Worm (Caenorhabditis elegans) whole organism, L3 larva: ENCODE data around the gene F19B6.3.

Source experiments
- aly-2 ChIP-seq: fragments of 150-350 bp; optimal IDR thresholded peaks from 2 replicates; lab custom pipeline; 2014; ENCODE audit warnings: missing biosample characterization, missing genetic modification characterization
- ama-1 ChIP-seq: fragments of 150-350 bp; optimal IDR thresholded peaks from 2 replicates; lab custom pipeline; 2018
- egl-27 ChIP-seq: sonication (generic microtip); optimal IDR thresholded peaks from 4 replicates; lab custom pipeline; 2017; ENCODE audit warnings: missing biosample characterization, missing genetic modification reagents, missing genetic modification characterization
- elt-2 ChIP-seq: sonication (generic microtip); optimal IDR thresholded peaks from 2 replicates; lab custom pipeline; 2016; ENCODE audit warnings: missing genetic modification reagents, mild to moderate bottlenecking, missing genetic modification characterization, missing compliant biosample characterization
- fos-1 ChIP-seq: fragments of 150-350 bp; optimal IDR thresholded peaks from 2 replicates; lab custom pipeline; 2014; ENCODE audit warnings: missing biosample characterization, missing genetic modification characterization
- lin-39 ChIP-seq: fragments of 150-350 bp; optimal IDR thresholded peaks from 2 replicates; lab custom pipeline; 2018; ENCODE audit warnings: missing biosample characterization, missing genetic modification reagents, missing genetic modification characterization
- mdl-1 ChIP-seq: fragments of 150-350 bp; optimal IDR thresholded peaks from 2 replicates; lab custom pipeline; 2014; ENCODE audit warnings: missing biosample characterization, missing genetic modification characterization
- nfya-1 ChIP-seq: sonication (generic microtip); optimal IDR thresholded peaks from 2 replicates; lab custom pipeline; 2017; ENCODE audit warnings: missing genetic modification characterization, mild to moderate bottlenecking, missing compliant biosample characterization, antibody characterized with exemption, moderate library complexity; ENCODE audit not compliant: insufficient read depth
- nhr-11 ChIP-seq: fragments of 150-350 bp; optimal IDR thresholded peaks from 2 replicates; lab custom pipeline; 2014; ENCODE audit warnings: missing biosample characterization, missing genetic modification characterization
- nhr-28 ChIP-seq: fragments of 150-350 bp; optimal IDR thresholded peaks from 2 replicates; lab custom pipeline; 2014; ENCODE audit warnings: missing biosample characterization, missing genetic modification characterization
- nhr-76 ChIP-seq: fragments of 150-350 bp; sonication (generic microtip); optimal IDR thresholded peaks from 5 replicates; lab custom pipeline; 2014; ENCODE audit warnings: missing biosample characterization, missing genetic modification characterization
- tbx-2 ChIP-seq: sonication (generic microtip); optimal IDR thresholded peaks from 2 replicates; lab custom pipeline; 2016; ENCODE audit warnings: mild to moderate bottlenecking, missing genetic modification characterization, missing compliant biosample characterization
- unc-62 ChIP-seq: fragments of 150-350 bp; sonication (generic microtip); optimal IDR thresholded peaks from 4 replicates; lab custom pipeline; 2014; ENCODE audit warnings: missing biosample characterization, missing genetic modification reagents, missing genetic modification characterization
- zag-1 ChIP-seq: fragments of 150-350 bp; optimal IDR thresholded peaks from 2 replicates; lab custom pipeline; 2014; ENCODE audit warnings: missing biosample characterization, missing genetic modification characterization

ce11 chrIV:12301161-12301560, 25.9 kb upstream of the F19B6.3 start, which contains the start of gene oac-59:
- no peak for TF ChIP-seq nhr-11 (tag; lab: Kevin White, UChicago)
- no peak for TF ChIP-seq nhr-76
- TF ChIP-seq egl-27 (tag; lab: Kevin White, UChicago) = no peak
- no peak for TF ChIP-seq fos-1
- TF ChIP-seq lin-39 (tag; lab: Kevin White, UChicago) = no peak
- no peak for TF ChIP-seq tbx-2 (tag; lab: Kevin White, UChicago)
- no peak for TF ChIP-seq ama-1 (lab: Kevin White, UChicago)
- TF ChIP-seq mdl-1 (tag; lab: Kevin White, UChicago) = no peak
- TF ChIP-seq aly-2 = no peak
- TF ChIP-seq zag-1 = no peak
- no peak for TF ChIP-seq nfya-1
- TF ChIP-seq nhr-28 (tag; lab: Kevin White, UChicago) = no peak
- no peak for TF ChIP-seq elt-2 (tag; lab: Kevin White, UChicago)
- TF ChIP-seq unc-62 (GFP tag; lab: Kevin White, UChicago) = no peak
